Fruit fly (Drosophila melanogaster) whole organism, embryonic: ENCODE results near the gene CG42758.

Source experiments
- ATbp ChIP-seq: fragments of 200-800 bp; sonication (Bioruptor generic); optimal IDR thresholded peaks from 2 replicates; lab custom pipeline; 2017; ENCODE audit warnings: missing biosample characterization, mild to moderate bottlenecking, missing genetic modification characterization, missing genetic modification reagents
- Antp ChIP-seq: fragments of 200-800 bp; sonication (Bioruptor generic); optimal IDR thresholded peaks from 3 replicates; lab custom pipeline; 2016; ENCODE audit warnings: missing biosample characterization, missing genetic modification characterization
- B-H2 ChIP-seq: fragments of 200-800 bp; sonication (Bioruptor generic); optimal IDR thresholded peaks from 2 replicates; lab custom pipeline; 2018; ENCODE audit warnings: missing biosample characterization, mild to moderate bottlenecking, missing genetic modification characterization
- CG11093 ChIP-seq: fragments of 200-800 bp; sonication (Bioruptor generic); IDR thresholded peaks from 3 replicates; pipeline ENCODE4 v1.3.6; 2022; ENCODE audit warnings: missing biosample characterization, missing genetic modification characterization
- CG11504 ChIP-seq: fragments of 200-800 bp; sonication (Bioruptor generic); optimal IDR thresholded peaks from 3 replicates; lab custom pipeline; 2019; ENCODE audit warnings: missing biosample characterization, mild to moderate bottlenecking, missing genetic modification characterization, moderate library complexity
- CG11723 ChIP-seq: fragments of 200-800 bp; sonication (Bioruptor generic); optimal IDR thresholded peaks from 2 replicates; lab custom pipeline; 2017; ENCODE audit warnings: missing biosample characterization, mild to moderate bottlenecking, missing genetic modification characterization
- CG12104 ChIP-seq: fragments of 200-800 bp; sonication (Bioruptor generic); optimal IDR thresholded peaks from 3 replicates; lab custom pipeline; 2016; ENCODE audit warnings: missing biosample characterization, missing genetic modification characterization
- CG13424 ChIP-seq: fragments of 200-800 bp; sonication (Bioruptor generic); optimal IDR thresholded peaks from 2 replicates; lab custom pipeline; 2019; ENCODE audit warnings: missing biosample characterization, mild to moderate bottlenecking, missing genetic modification characterization, moderate library complexity
- CG14860 ChIP-seq: fragments of 200-800 bp; sonication (Bioruptor generic); IDR thresholded peaks from 3 replicates; pipeline ENCODE4 v1.3.6; 2022; ENCODE audit warnings: missing biosample characterization, missing genetic modification characterization; ENCODE audit not compliant: partially characterized antibody
- CG1602 ChIP-seq: fragments of 200-800 bp; sonication (Bioruptor generic); optimal IDR thresholded peaks from 3 replicates; lab custom pipeline; 2016; ENCODE audit warnings: missing biosample characterization, missing genetic modification characterization
- CG2120 ChIP-seq: fragments of 200-800 bp; sonication (Bioruptor generic); optimal IDR thresholded peaks from 3 replicates; lab custom pipeline; 2016; ENCODE audit warnings: missing biosample characterization, missing genetic modification characterization
- CG2889 ChIP-seq: fragments of 200-800 bp; sonication (Bioruptor generic); IDR thresholded peaks from 3 replicates; pipeline ENCODE4 v1.3.6; 2022; ENCODE audit warnings: missing biosample characterization, missing genetic modification characterization
- CG32767 ChIP-seq: fragments of 200-800 bp; sonication (Bioruptor generic); IDR thresholded peaks from 2 replicates; pipeline ENCODE4 v1.3.6; 2022; ENCODE audit warnings: missing biosample characterization, missing genetic modification characterization
- CG4328 ChIP-seq: fragments of 200-800 bp; sonication (Bioruptor generic); optimal IDR thresholded peaks from 3 replicates; lab custom pipeline; 2017; ENCODE audit warnings: missing biosample characterization, missing genetic modification reagents, missing genetic modification characterization
- CG4404 ChIP-seq: fragments of 200-800 bp; sonication (Bioruptor generic); IDR thresholded peaks from 2 replicates; pipeline ENCODE4 v1.3.6; 2022; ENCODE audit warnings: missing biosample characterization, missing genetic modification characterization
- CG4854 ChIP-seq: fragments of 200-800 bp; sonication (Bioruptor generic); optimal IDR thresholded peaks from 2 replicates; lab custom pipeline; 2016; ENCODE audit warnings: missing biosample characterization, missing genetic modification characterization, inconsistent platforms
- CG6765 ChIP-seq: fragments of 200-800 bp; sonication (Bioruptor generic); optimal IDR thresholded peaks from 3 replicates; lab custom pipeline; 2017; ENCODE audit warnings: missing biosample characterization, mild to moderate bottlenecking, missing genetic modification characterization
- CG7357 ChIP-seq: fragments of 200-800 bp; sonication (Bioruptor generic); IDR thresholded peaks from 3 replicates; pipeline ENCODE4 v1.3.6; 2022; ENCODE audit warnings: missing biosample characterization, missing genetic modification characterization
- CG9727 ChIP-seq: fragments of 200-800 bp; sonication (Bioruptor generic); optimal IDR thresholded peaks from 3 replicates; lab custom pipeline; 2017; ENCODE audit warnings: missing biosample characterization, mild to moderate bottlenecking, missing genetic modification characterization
- CG9876 ChIP-seq: fragments of 200-800 bp; sonication (Bioruptor generic); optimal IDR thresholded peaks from 2 replicates; lab custom pipeline; 2016; ENCODE audit warnings: missing biosample characterization, missing genetic modification characterization
- Dek ChIP-seq: fragments of 200-800 bp; sonication (Bioruptor generic); optimal IDR thresholded peaks from 3 replicates; lab custom pipeline; 2019; ENCODE audit warnings: missing biosample characterization, mild to moderate bottlenecking, missing genetic modification characterization, moderate library complexity
- Dip3 ChIP-seq: fragments of 200-800 bp; sonication (Bioruptor generic); optimal IDR thresholded peaks from 3 replicates; lab custom pipeline; 2016; ENCODE audit warnings: missing biosample characterization, missing genetic modification characterization
- Doc3 ChIP-seq: fragments of 200-800 bp; sonication (Bioruptor generic); IDR thresholded peaks from 3 replicates; pipeline ENCODE4 v1.3.6; 2022; ENCODE audit warnings: missing biosample characterization, missing genetic modification characterization; ENCODE audit not compliant: partially characterized antibody
- Gsc ChIP-seq: fragments of 200-800 bp; sonication (Bioruptor generic); IDR thresholded peaks from 2 replicates; pipeline ENCODE4 v1.3.6; 2022; ENCODE audit warnings: missing biosample characterization, missing genetic modification characterization
- Hand ChIP-seq: fragments of 200-800 bp; sonication (Bioruptor generic); optimal IDR thresholded peaks from 2 replicates; lab custom pipeline; 2017; ENCODE audit warnings: mild to moderate bottlenecking, missing biosample characterization, missing genetic modification reagents, missing genetic modification characterization
- Jarid2 ChIP-seq: fragments of 200-800 bp; sonication (Bioruptor generic); optimal IDR thresholded peaks from 3 replicates; lab custom pipeline; 2017; ENCODE audit warnings: mild to moderate bottlenecking, missing biosample characterization, missing genetic modification reagents, missing genetic modification characterization
- Lhr ChIP-seq: fragments of 200-800 bp; sonication (Bioruptor generic); optimal IDR thresholded peaks from 3 replicates; lab custom pipeline; 2017; ENCODE audit warnings: mild to moderate bottlenecking, missing biosample characterization, missing genetic modification reagents, missing genetic modification characterization
- Ptx1 ChIP-seq: fragments of 200-800 bp; sonication (Bioruptor generic); IDR thresholded peaks from 2 replicates; pipeline ENCODE4 v1.3.6; 2022; ENCODE audit warnings: missing biosample characterization, missing genetic modification characterization
- amos ChIP-seq: fragments of 200-800 bp; sonication (Bioruptor generic); IDR thresholded peaks from 2 replicates; pipeline ENCODE4 v1.3.6; 2022; ENCODE audit warnings: missing biosample characterization, missing genetic modification characterization; ENCODE audit not compliant: partially characterized antibody
- aop ChIP-seq: fragments of 200-800 bp; sonication (Bioruptor generic); IDR thresholded peaks from 2 replicates; pipeline ENCODE4 v1.3.6; 2022; ENCODE audit warnings: missing biosample characterization, missing genetic modification characterization
- bcd ChIP-seq: fragments of 200-800 bp; sonication (Bioruptor generic); optimal IDR thresholded peaks from 2 replicates; lab custom pipeline; 2017; ENCODE audit warnings: missing biosample characterization, mild to moderate bottlenecking, missing genetic modification characterization
- caup ChIP-seq: fragments of 200-800 bp; sonication (Bioruptor generic); optimal IDR thresholded peaks from 3 replicates; lab custom pipeline; 2017; ENCODE audit warnings: missing biosample characterization, mild to moderate bottlenecking, missing genetic modification characterization, moderate library complexity; ENCODE audit not compliant: severe bottlenecking
- chif ChIP-seq, 2 experiments: fragments of 200-800 bp; sonication (Bioruptor generic); optimal IDR thresholded peaks; 3 replicates each; lab custom pipeline; 2016; ENCODE audit warnings: missing biosample characterization in 2 of 2, missing genetic modification characterization in 2 of 2
- dati ChIP-seq: fragments of 200-800 bp; sonication (Bioruptor generic); IDR thresholded peaks from 2 replicates; pipeline ENCODE4 v1.3.6; 2022; ENCODE audit warnings: missing biosample characterization, missing genetic modification characterization
- dysf ChIP-seq: fragments of 200-800 bp; sonication (Bioruptor generic); IDR thresholded peaks from 3 replicates; pipeline ENCODE4 v1.3.6; 2022; ENCODE audit warnings: missing biosample characterization, missing genetic modification characterization
- esg ChIP-seq: fragments of 200-800 bp; sonication (Bioruptor generic); conservative IDR thresholded peaks from 2 replicates; pipeline ENCODE4 v1.3.6; 2022; ENCODE audit warnings: missing biosample characterization, missing genetic modification characterization
- ewg ChIP-seq: fragments of 200-800 bp; sonication (Bioruptor generic); optimal IDR thresholded peaks from 3 replicates; lab custom pipeline; 2017; ENCODE audit warnings: mild to moderate bottlenecking, missing biosample characterization, missing genetic modification reagents, missing genetic modification characterization
- eyg ChIP-seq: fragments of 200-800 bp; sonication (Bioruptor generic); optimal IDR thresholded peaks from 3 replicates; lab custom pipeline; 2016; ENCODE audit warnings: missing biosample characterization, missing genetic modification characterization
- gem ChIP-seq: fragments of 200-800 bp; sonication (Bioruptor generic); optimal IDR thresholded peaks from 2 replicates; lab custom pipeline; 2019; ENCODE audit warnings: missing biosample characterization, mild to moderate bottlenecking, missing genetic modification characterization, moderate library complexity
- hb ChIP-seq: fragments of 200-800 bp; sonication (Bioruptor generic); IDR thresholded peaks from 3 replicates; pipeline ENCODE4 v1.3.6; 2022; ENCODE audit warnings: missing biosample characterization, missing genetic modification characterization; ENCODE audit not compliant: partially characterized antibody
- lbe ChIP-seq: fragments of 200-800 bp; sonication (Bioruptor generic); optimal IDR thresholded peaks from 2 replicates; lab custom pipeline; 2016; ENCODE audit warnings: missing biosample characterization, mild to moderate bottlenecking, missing genetic modification characterization
- org-1 ChIP-seq: fragments of 200-800 bp; sonication (Bioruptor generic); optimal IDR thresholded peaks from 2 replicates; lab custom pipeline; 2017; ENCODE audit warnings: missing biosample characterization, missing genetic modification characterization
- pho ChIP-seq: fragments of 200-800 bp; sonication (Bioruptor generic); optimal IDR thresholded peaks from 2 replicates; lab custom pipeline; 2016; ENCODE audit warnings: missing biosample characterization, missing genetic modification characterization
- slbo ChIP-seq: fragments of 200-800 bp; sonication (Bioruptor generic); IDR thresholded peaks from 2 replicates; pipeline ENCODE4 v1.3.6; 2022; ENCODE audit warnings: missing biosample characterization, missing genetic modification characterization
- stwl ChIP-seq: fragments of 200-800 bp; sonication (Bioruptor generic); optimal IDR thresholded peaks from 3 replicates; lab custom pipeline; 2018; ENCODE audit warnings: missing biosample characterization, mild to moderate bottlenecking, missing genetic modification characterization, moderate library complexity
- tap ChIP-seq: fragments of 200-800 bp; optimal IDR thresholded peaks from 3 replicates; lab custom pipeline; 2019; ENCODE audit warnings: missing biosample characterization, mild to moderate bottlenecking, missing genetic modification characterization, moderate library complexity
- tll ChIP-seq, 2 experiments: fragments of 200-800 bp in 1 of 2; fragments of >200 bp in 1 of 2; sonication (Bioruptor generic) in 1 of 2; optimal IDR thresholded peaks; 2 replicates each; lab custom pipeline; 2017 to 2019; ENCODE audit warnings: missing biosample characterization in 2 of 2, missing genetic modification characterization in 2 of 2, mild to moderate bottlenecking in 1 of 2, moderate library complexity in 1 of 2
- toy ChIP-seq: fragments of 200-800 bp; sonication (Bioruptor generic); IDR thresholded peaks from 2 replicates; pipeline ENCODE4 v1.3.6; 2022; ENCODE audit warnings: missing biosample characterization, missing genetic modification characterization

CG42758 gene

dm6 chr3L:14544987-14545943, 22.0 kb upstream of the CG42758 start (continued):
- TF ChIP-seq CG9876 (GFP tag; lab: Kevin White, UChicago): no peak
- no peak for TF ChIP-seq tll (GFP tag; optimal IDR thresholded peaks at IDR 0.05; lab: Kevin White, UChicago)
- no peak for TF ChIP-seq Dip3 (GFP tag; lab: Kevin White, UChicago)
- 0 out of 3 replicates have a peak, but pooled peaks have one; percentile 34 for TF ChIP-seq CG11093 (GFP tag; lab: Robert Waterston, UW)
- TF ChIP-seq Lhr (GFP tag; lab: Kevin White, UChicago): no peak
- peak; percentile 38 for TF ChIP-seq CG1602 (GFP tag; lab: Kevin White, UChicago)
- peak; percentile 73 for TF ChIP-seq CG13424 (tag; lab: Kevin White, UChicago)
- no peak for TF ChIP-seq esg
- TF ChIP-seq toy (GFP tag; lab: Robert Waterston, UW): no peak
- no peak for TF ChIP-seq CG2889
- TF ChIP-seq bcd (GFP tag; lab: Kevin White, UChicago): peak; percentile 26
- TF ChIP-seq CG6765: no peak
- TF ChIP-seq dati (GFP tag; lab: Robert Waterston, UW): no peak
- TF ChIP-seq Doc3: no peak
- peak; percentile 25 for TF ChIP-seq ATbp
- TF ChIP-seq Antp (GFP tag; lab: Kevin White, UChicago): no peak
- TF ChIP-seq Ptx1: peak; percentile 44
- peak; percentile 66; the same call in 1 of the 3 replicates for TF ChIP-seq dysf (GFP tag; lab: Robert Waterston, UW)
- TF ChIP-seq eyg: no peak
- peak; percentile 82 for TF ChIP-seq CG11504
- TF ChIP-seq CG32767: no peak
- peak; percentile 33 for TF ChIP-seq CG4328 (GFP tag; lab: Kevin White, UChicago)
- TF ChIP-seq CG9727 (GFP tag; lab: Kevin White, UChicago): peak; percentile 56
- TF ChIP-seq Jarid2 (GFP tag; lab: Kevin White, UChicago): peak; percentile 33
- TF ChIP-seq Gsc (GFP tag; lab: Robert Waterston, UW): no peak
- no peak for TF ChIP-seq aop (GFP tag; lab: Robert Waterston, UW)
- TF ChIP-seq Hand (GFP tag; lab: Kevin White, UChicago): no peak
- peak; percentile 14 for TF ChIP-seq CG2120 (GFP tag; lab: Kevin White, UChicago)
- peak; percentile 53 for TF ChIP-seq tap (tag; lab: Kevin White, UChicago)
- TF ChIP-seq stwl (tag; lab: Kevin White, UChicago): no peak
- TF ChIP-seq hb (GFP tag; lab: Robert Waterston, UW): no peak
- peak; percentile 59 for TF ChIP-seq org-1 (GFP tag; lab: Kevin White, UChicago)
- no peak for TF ChIP-seq CG4854 (GFP tag; lab: Kevin White, UChicago)
- TF ChIP-seq CG11723 (GFP tag; lab: Kevin White, UChicago): no peak
- no peak for TF ChIP-seq B-H2
- no peak for TF ChIP-seq CG4404 (GFP tag; lab: Robert Waterston, UW)
- TF ChIP-seq CG14860: no peak
- no peak for TF ChIP-seq caup (GFP tag; lab: Kevin White, UChicago)
- no peak for TF ChIP-seq pho (GFP tag; lab: Kevin White, UChicago)
- peak in 1 of 2 experiments; percentile 25 for TF ChIP-seq chif (GFP tag; optimal IDR thresholded peaks at IDR 0.05; lab: Kevin White, UChicago)
- TF ChIP-seq lbe (GFP tag; lab: Kevin White, UChicago): no peak
- TF ChIP-seq Dek (tag; lab: Kevin White, UChicago): no peak
- peak; percentile 44; the same call in 1 of the 2 replicates for TF ChIP-seq slbo (GFP tag; lab: Robert Waterston, UW)
- no peak for TF ChIP-seq amos
- TF ChIP-seq gem (tag; lab: Kevin White, UChicago): peak; percentile 70
- TF ChIP-seq CG12104 (GFP tag; lab: Kevin White, UChicago): peak; percentile 44
- TF ChIP-seq ewg (GFP tag; lab: Kevin White, UChicago): peak; percentile 31
- TF ChIP-seq CG7357 (GFP tag; lab: Robert Waterston, UW): no peak
